Worm (Caenorhabditis elegans): ENCODE measurements around the gene W02H5.8.
"Not testable (repeated sequence)": the region's sequence is repeated elsewhere in the genome, so short reads cannot be mapped to it uniquely, and the experiment has no call there.

- not testable (repeated sequence) for TF ChIP-seq cebp-1 (GFP tag; IDR thresholded peaks at IDR 0.05); cebp-1 (tag; optimal IDR thresholded peaks at IDR 0.05); lin-35 (GFP tag; optimal IDR thresholded peaks at IDR 0.05)
These were observed 17.5 kb downstream of the W02H5.8 start for ce11 chrV:2634783-2635569.
